Worm (Caenorhabditis elegans) whole organism, L4/young adult: Measurements from ENCODE around the gene str-143.

Experiments used
- W03F9.2 ChIP-seq: fragments of 150-350 bp; optimal IDR thresholded peaks from 2 replicates; lab custom pipeline; 2014; ENCODE audit warnings: missing biosample characterization, missing genetic modification characterization
- dao-5 ChIP-seq: sonication (generic microtip); optimal IDR thresholded peaks from 2 replicates; lab custom pipeline; 2016; ENCODE audit warnings: missing genotype, missing genetic modification characterization, moderate library complexity, missing compliant biosample characterization

- TF ChIP-seq W03F9.2 (tag; lab: Kevin White, UChicago) = no peak
- TF ChIP-seq dao-5 = no peak
Measured at ce11 chrV:8041336-8041868, 28.1 kb downstream of the str-143 start.
